Worm (Caenorhabditis elegans): ENCODE results near the gene sas-4.

DNA sequence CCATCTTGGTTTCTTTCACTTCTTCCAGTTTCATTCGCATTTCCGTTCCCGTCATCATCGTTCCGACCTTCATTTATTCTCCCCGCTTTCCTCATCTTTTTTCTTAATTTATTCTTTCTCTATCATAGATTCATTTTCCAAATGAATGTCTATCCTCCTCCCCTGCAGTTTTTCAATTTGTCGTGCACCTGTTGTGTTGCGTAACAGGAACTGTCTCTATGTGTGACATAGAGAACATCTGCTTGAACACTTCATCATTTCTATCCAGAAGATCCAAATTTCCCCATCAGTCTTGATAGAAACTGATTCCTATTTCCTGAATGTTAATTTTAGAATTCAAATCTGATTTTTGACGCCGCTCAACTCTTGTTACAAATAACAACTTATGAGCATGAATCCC is 34.9 kb downstream of the sas-4 start:
- TF ChIP-seq hmg-4 (GFP tag; optimal IDR thresholded peaks at IDR 0.05) (no peak), tbx-11 (GFP tag; IDR thresholded peaks at IDR 0.05) (no peak), ama-1 (optimal IDR thresholded peaks at IDR 0.05) (no peak), pes-1 (GFP tag; IDR thresholded peaks at IDR 0.05) (no peak), F13C5.2 (tag; optimal IDR thresholded peaks at IDR 0.05) (no peak), hmbx-1 (tag; optimal IDR thresholded peaks at IDR 0.05) (no peak), sea-1 (GFP tag; conservative IDR thresholded peaks at IDR 0.05) (no peak), scrt-1 (GFP tag; IDR thresholded peaks at IDR 0.05) (no peak), ets-7 (tag; optimal IDR thresholded peaks at IDR 0.05) (no peak), B0310.2 (tag; optimal IDR thresholded peaks at IDR 0.05) (no peak), tbx-37 (GFP tag; conservative IDR thresholded peaks at IDR 0.05) (no peak)
